Worm (Caenorhabditis elegans) whole organism, L2 larva: ENCODE measurements around the gene srv-17.

Experiments used
- C34F6.9 ChIP-seq: fragments of 150-350 bp; optimal IDR thresholded peaks from 2 replicates; lab custom pipeline; 2014; ENCODE audit warnings: missing biosample characterization, missing genetic modification characterization
- F13H6.1 ChIP-seq: sonication (generic microtip); optimal IDR thresholded peaks from 2 replicates; lab custom pipeline; 2016; ENCODE audit warnings: missing genetic modification characterization, missing compliant biosample characterization
- dmd-4 ChIP-seq: sonication (generic microtip); optimal IDR thresholded peaks from 2 replicates; lab custom pipeline; 2017; ENCODE audit warnings: missing biosample characterization, missing genetic modification characterization
- elt-3 ChIP-seq: sonication (generic microtip); optimal IDR thresholded peaks from 2 replicates; lab custom pipeline; 2017; ENCODE audit warnings: missing biosample characterization, missing genetic modification characterization
- fos-1 ChIP-seq: fragments of 150-350 bp; optimal IDR thresholded peaks from 2 replicates; lab custom pipeline; 2014; ENCODE audit warnings: missing biosample characterization, missing genetic modification characterization
- gmeb-1 ChIP-seq: fragments of 150-350 bp; optimal IDR thresholded peaks from 2 replicates; lab custom pipeline; 2014; ENCODE audit warnings: missing biosample characterization, missing genetic modification characterization
- lin-11 ChIP-seq: fragments of 150-350 bp; sonication (generic microtip); optimal IDR thresholded peaks from 2 replicates; lab custom pipeline; 2014; ENCODE audit warnings: missing biosample characterization, missing genetic modification characterization, inconsistent platforms, mixed read lengths
- lin-13 ChIP-seq: fragments of 150-350 bp; optimal IDR thresholded peaks from 2 replicates; lab custom pipeline; 2014; ENCODE audit warnings: missing biosample characterization, missing genetic modification reagents, missing genetic modification characterization
- lsy-2 ChIP-seq, 2 experiments: fragments of 150-350 bp in 1 of 2; sonication (generic microtip) in 1 of 2; optimal IDR thresholded peaks; 2 replicates each; lab custom pipeline; 2014 to 2017; ENCODE audit warnings: missing biosample characterization in 2 of 2, missing genetic modification characterization in 2 of 2
- mbf-1 ChIP-seq: sonication (generic microtip); optimal IDR thresholded peaks from 2 replicates; lab custom pipeline; 2017; ENCODE audit warnings: missing biosample characterization, missing genetic modification characterization
- mdl-1 ChIP-seq, 2 experiments: fragments of 150-350 bp in 1 of 2; sonication (generic microtip) in 1 of 2; optimal IDR thresholded peaks; 2 replicates each; lab custom pipeline; 2017; ENCODE audit warnings: missing biosample characterization in 2 of 2, missing genetic modification characterization in 2 of 2
- nhr-12 ChIP-seq: fragments of 150-350 bp; optimal IDR thresholded peaks from 2 replicates; lab custom pipeline; 2014; ENCODE audit warnings: missing biosample characterization, missing genetic modification characterization
- nhr-129 ChIP-seq: fragments of 150-350 bp; optimal IDR thresholded peaks from 2 replicates; lab custom pipeline; 2014; ENCODE audit warnings: missing biosample characterization, missing genetic modification characterization
- unc-55 ChIP-seq: fragments of 150-350 bp; sonication (generic microtip); optimal IDR thresholded peaks from 3 replicates; lab custom pipeline; 2014; ENCODE audit warnings: missing biosample characterization, missing genetic modification reagents, missing genetic modification characterization
- ztf-11 ChIP-seq: sonication (generic microtip); optimal IDR thresholded peaks from 2 replicates; lab custom pipeline; 2017; ENCODE audit warnings: missing biosample characterization, missing genetic modification characterization

The srv-17 gene

DNA sequence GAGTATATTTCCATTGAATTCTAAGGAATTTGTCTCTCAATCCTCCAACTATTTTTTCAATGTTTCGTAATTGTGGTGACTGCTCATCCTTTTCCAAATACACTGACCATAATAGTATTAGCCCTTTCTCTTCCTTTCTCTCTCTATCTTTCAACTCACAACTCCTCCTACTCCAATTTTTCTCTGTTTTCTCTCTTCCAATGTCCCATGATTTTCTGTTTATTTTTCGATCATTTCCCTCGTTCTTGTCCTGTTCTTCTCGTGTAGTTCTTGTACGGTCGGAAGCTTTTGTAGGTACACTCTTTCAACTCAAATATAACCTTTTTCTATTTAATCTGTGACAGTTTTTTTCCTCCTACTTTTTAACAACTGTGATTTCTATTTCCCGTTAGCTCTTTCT, 48.0 kb downstream of the srv-17 start:
- TF ChIP-seq lin-11 (tag; lab: Kevin White, UChicago) (no peak), unc-55 (peak; percentile 14), F13H6.1 (tag; lab: Kevin White, UChicago) (peak; percentile 62), C34F6.9 (tag; lab: Kevin White, UChicago) (peak; percentile 7), nhr-129 (peak; percentile 62), lsy-2 (tag; optimal IDR thresholded peaks at IDR 0.05; lab: Kevin White, UChicago) (peak in 1 of 2 experiments; percentile 11), fos-1 (tag; lab: Kevin White, UChicago) (peak; percentile 16), ztf-11 (no peak)

DNA sequence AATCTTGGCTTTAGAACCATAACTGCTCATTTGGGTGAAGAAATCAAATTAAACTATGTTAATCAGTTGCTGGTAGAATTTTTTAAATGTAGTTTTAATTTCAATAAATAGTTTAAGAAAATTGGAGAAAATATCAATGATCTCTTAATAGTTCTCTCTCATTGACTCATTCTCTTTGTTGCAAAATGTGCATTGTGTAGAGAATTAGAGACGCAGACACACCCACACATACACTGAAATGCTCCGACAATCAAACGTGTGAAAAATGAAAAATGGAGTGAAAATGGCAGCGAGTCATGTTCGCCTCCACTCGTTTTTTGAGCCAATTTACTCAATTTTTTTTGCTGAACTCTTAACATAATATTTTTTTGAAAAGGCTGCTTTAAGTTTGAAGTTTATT, 49.0 kb downstream of the srv-17 start:
- TF ChIP-seq unc-55 = peak; percentile 29
- peak; percentile 60 for TF ChIP-seq fos-1 (tag; lab: Kevin White, UChicago)
- no peak for TF ChIP-seq lin-13 (GFP tag; lab: Kevin White, UChicago)
- TF ChIP-seq elt-3 (tag; lab: Kevin White, UChicago) = no peak

DNA sequence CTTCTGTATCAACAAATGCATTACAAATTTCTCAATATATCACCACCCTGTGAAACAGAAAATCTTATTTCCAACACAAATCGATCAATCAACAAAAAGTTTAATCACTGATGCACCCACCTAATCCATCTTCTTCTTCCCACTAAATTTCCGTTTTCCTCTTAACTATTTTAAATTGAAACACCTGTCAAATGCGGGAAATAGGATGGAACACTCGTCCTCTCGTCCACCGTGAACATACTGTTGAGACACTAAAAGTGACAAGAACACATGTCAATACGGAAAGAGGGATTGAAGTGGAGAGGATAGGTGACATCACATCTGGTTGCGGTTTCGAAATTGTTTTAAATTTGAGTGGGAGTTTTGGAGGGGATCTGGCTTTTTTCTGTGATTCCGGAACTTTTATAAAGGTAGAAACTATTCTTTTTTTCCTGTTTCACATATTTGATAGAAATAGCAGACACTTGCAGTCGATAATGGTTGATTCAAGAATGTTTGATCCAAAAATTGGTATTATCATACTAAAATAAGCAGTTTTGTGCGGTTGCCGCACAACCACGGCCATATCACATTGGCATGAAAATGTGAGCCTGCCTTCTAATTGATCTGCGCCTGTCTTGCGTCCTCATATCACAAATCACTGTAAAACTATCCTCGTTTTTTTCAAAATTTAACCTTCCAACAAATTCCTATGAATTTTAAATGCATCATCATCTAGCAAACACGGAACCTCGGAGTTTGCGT, 49.7 kb downstream of the srv-17 start:
- TF ChIP-seq mdl-1 (tag; optimal IDR thresholded peaks at IDR 0.05; lab: Kevin White, UChicago) (no peak), nhr-12 (tag; lab: Kevin White, UChicago) (no peak), mbf-1 (tag; lab: Kevin White, UChicago) (no peak), gmeb-1 (tag; lab: Kevin White, UChicago) (no peak), dmd-4 (tag; lab: Kevin White, UChicago) (no peak)
- TF ChIP-seq, all 48 proteins: peak for 0
